Worm (Caenorhabditis elegans): ENCODE data around the gene F55E10.2.
A peak's percentile ranks its signal among the peaks of the same experiment; 100 is the strongest.

Gene F55E10.2

ce11 chrX:8378312-8378711 is 37.8 kb downstream of the F55E10.2 start, which contains the start of gene tbc-18 (continued):
- peak; percentile 40 for TF ChIP-seq egl-13 (tag; optimal IDR thresholded peaks at IDR 0.05)
- no peak for TF ChIP-seq nhr-237 (tag; optimal IDR thresholded peaks at IDR 0.05)
- TF ChIP-seq fkh-8 (tag; optimal IDR thresholded peaks at IDR 0.05): peak; percentile 87
- TF ChIP-seq C34B4.2 (tag; optimal IDR thresholded peaks at IDR 0.05): no peak
- TF ChIP-seq nhr-28 (tag; optimal IDR thresholded peaks at IDR 0.05): no peak
- peak in 1 of 2 experiments; percentile 46 for TF ChIP-seq lsy-2 (tag; optimal IDR thresholded peaks at IDR 0.05)
- TF ChIP-seq nhr-11 (tag; optimal IDR thresholded peaks at IDR 0.05): no peak
- no peak for TF ChIP-seq ceh-90 (tag; optimal IDR thresholded peaks at IDR 0.05)

DNA sequence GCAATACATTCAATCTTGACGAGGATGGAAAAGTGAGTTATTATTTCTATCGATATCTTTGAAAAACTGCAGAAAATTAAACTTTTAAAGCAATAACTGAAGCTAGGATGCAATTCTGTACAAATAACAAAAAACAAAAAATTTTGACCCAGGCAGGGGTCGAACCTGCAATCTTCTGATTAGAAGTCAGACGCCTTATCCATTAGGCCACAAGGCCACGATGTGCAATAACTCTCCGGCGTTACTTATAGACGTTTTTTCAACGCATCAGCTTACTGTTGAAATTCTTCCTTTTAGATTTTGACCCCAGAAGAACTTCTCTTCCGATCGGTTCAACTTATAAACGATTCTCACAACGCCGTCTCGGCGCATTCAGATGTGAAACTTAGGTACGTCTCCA is 41.2 kb downstream of the F55E10.2 start:
- TF ChIP-seq hlh-17 (GFP tag; optimal IDR thresholded peaks at IDR 0.05; ENCODE audit: borderline replicate concordance) (no peak), lin-15B (tag; optimal IDR thresholded peaks at IDR 0.05) (no peak), ztf-4 (tag; optimal IDR thresholded peaks at IDR 0.05) (no peak), ceh-88 (GFP tag; IDR thresholded peaks at IDR 0.05) (0 out of 2 replicates have a peak, but pooled peaks have one; percentile 17), blmp-1 (tag; optimal IDR thresholded peaks at IDR 0.05) (no peak), egl-27 (tag; optimal IDR thresholded peaks at IDR 0.05) (no peak), vab-15 (tag; optimal IDR thresholded peaks at IDR 0.05) (no peak), egl-13 (tag; optimal IDR thresholded peaks at IDR 0.05) (no peak), fkh-10 (GFP tag; optimal IDR thresholded peaks at IDR 0.05) (no peak), fos-1 (tag; optimal IDR thresholded peaks at IDR 0.05) (no peak), lin-14 (GFP tag; optimal IDR thresholded peaks at IDR 0.05) (peak; percentile 1), nhr-11 (tag; optimal IDR thresholded peaks at IDR 0.05) (no peak), zag-1 (tag; optimal IDR thresholded peaks at IDR 0.05) (no peak), mab-9 (GFP tag; IDR thresholded peaks at IDR 0.05) (no peak), rnt-1 (tag; optimal IDR thresholded peaks at IDR 0.05) (peak; percentile 29), efl-1 (optimal IDR thresholded peaks at IDR 0.05) (no peak), efl-1 (GFP tag; optimal IDR thresholded peaks at IDR 0.05 in 1 of 2) (peak in 1 of 2 experiments; percentile 87), tlp-1 (tag; optimal IDR thresholded peaks at IDR 0.05) (no peak), pqm-1 (tag; optimal IDR thresholded peaks at IDR 0.05) (no peak), F16B12.6 (tag; optimal IDR thresholded peaks at IDR 0.05) (no peak), nhr-12 (tag; optimal IDR thresholded peaks at IDR 0.05) (no peak), lir-3 (tag; optimal IDR thresholded peaks at IDR 0.05; ENCODE audit: poor library complexity) (no peak), nhr-84 (tag; optimal IDR thresholded peaks at IDR 0.05) (no peak), mep-1 (tag; optimal IDR thresholded peaks at IDR 0.05) (no peak), irx-1 (tag; optimal IDR thresholded peaks at IDR 0.05) (no peak), unc-62 (GFP tag; optimal IDR thresholded peaks at IDR 0.05) (no peak), mef-2 (tag; optimal IDR thresholded peaks at IDR 0.05) (no peak), fkh-4 (tag; optimal IDR thresholded peaks at IDR 0.05; ENCODE audit: borderline replicate concordance) (no peak), aly-2 (tag; optimal IDR thresholded peaks at IDR 0.05) (no peak), ceh-90 (tag; optimal IDR thresholded peaks at IDR 0.05) (no peak), snu-23 (GFP tag; optimal IDR thresholded peaks at IDR 0.05) (peak; percentile 46), tbx-2 (tag; optimal IDR thresholded peaks at IDR 0.05) (no peak), elt-2 (tag; optimal IDR thresholded peaks at IDR 0.05) (no peak), alr-1 (tag; optimal IDR thresholded peaks at IDR 0.05; ENCODE audit: borderline replicate concordance) (no peak), skn-1 (tag; optimal IDR thresholded peaks at IDR 0.05) (no peak), mdl-1 (tag; optimal IDR thresholded peaks at IDR 0.05) (no peak), unc-98 (GFP tag; IDR thresholded peaks at IDR 0.05) (no peak), dpl-1 (GFP tag; optimal IDR thresholded peaks at IDR 0.05) (no peak), hpl-2 (GFP tag; optimal IDR thresholded peaks at IDR 0.05) (no peak), pax-3 (tag; optimal IDR thresholded peaks at IDR 0.05) (no peak), nhr-71 (tag; optimal IDR thresholded peaks at IDR 0.05) (peak; percentile 36), aha-1 (tag; optimal IDR thresholded peaks at IDR 0.05) (no peak), nhr-47 (tag; optimal IDR thresholded peaks at IDR 0.05) (peak; percentile 7), isw-1 (GFP tag; IDR thresholded peaks at IDR 0.05) (no peak), nhr-20 (tag; optimal IDR thresholded peaks at IDR 0.05) (peak; percentile 22), lin-35 (GFP tag; optimal IDR thresholded peaks at IDR 0.05) (peak in 1 of 2 experiments; percentile 46), C16A3.4 (tag; optimal IDR thresholded peaks at IDR 0.05) (no peak), lsy-2 (tag; optimal IDR thresholded peaks at IDR 0.05) (no peak)

Data from whole organism, L1 larva.